Worm (Caenorhabditis elegans) whole organism, L3 larva: ENCODE results near the gene ltah-1.1.

ENCODE experiments used
- R02D3.7 ChIP-seq: fragments of 150-350 bp; optimal IDR thresholded peaks from 2 replicates; lab custom pipeline; 2014; ENCODE audit warnings: missing biosample characterization, missing genetic modification characterization
- ama-1 ChIP-seq: fragments of 150-350 bp; optimal IDR thresholded peaks from 2 replicates; lab custom pipeline; 2018
- elt-2 ChIP-seq: sonication (generic microtip); optimal IDR thresholded peaks from 2 replicates; lab custom pipeline; 2016; ENCODE audit warnings: missing genetic modification reagents, mild to moderate bottlenecking, missing genetic modification characterization, missing compliant biosample characterization
- fkh-10 ChIP-seq: sonication (generic microtip); optimal IDR thresholded peaks from 2 replicates; lab custom pipeline; 2017; ENCODE audit warnings: missing biosample characterization, missing genetic modification reagents, missing genetic modification characterization
- fos-1 ChIP-seq: fragments of 150-350 bp; optimal IDR thresholded peaks from 2 replicates; lab custom pipeline; 2014; ENCODE audit warnings: missing biosample characterization, missing genetic modification characterization
- jun-1 ChIP-seq: fragments of 150-350 bp; optimal IDR thresholded peaks from 2 replicates; lab custom pipeline; 2014; ENCODE audit warnings: missing biosample characterization, missing genetic modification reagents, missing genetic modification characterization
- lin-39 ChIP-seq: fragments of 150-350 bp; optimal IDR thresholded peaks from 2 replicates; lab custom pipeline; 2018; ENCODE audit warnings: missing biosample characterization, missing genetic modification reagents, missing genetic modification characterization
- nhr-11 ChIP-seq: fragments of 150-350 bp; optimal IDR thresholded peaks from 2 replicates; lab custom pipeline; 2014; ENCODE audit warnings: missing biosample characterization, missing genetic modification characterization
- nhr-23 ChIP-seq: fragments of 150-350 bp; optimal IDR thresholded peaks from 2 replicates; lab custom pipeline; 2014; ENCODE audit warnings: missing biosample characterization, missing genetic modification reagents, missing genetic modification characterization
- nhr-43 ChIP-seq: sonication (generic microtip); optimal IDR thresholded peaks from 2 replicates; lab custom pipeline; 2016; ENCODE audit warnings: mild to moderate bottlenecking, missing genetic modification characterization, missing compliant biosample characterization; ENCODE audit not compliant: poor library complexity, severe bottlenecking
- sea-2 ChIP-seq: fragments of 150-350 bp; sonication (generic microtip); optimal IDR thresholded peaks from 4 replicates; lab custom pipeline; 2014; ENCODE audit warnings: missing biosample characterization, missing genetic modification reagents, missing genetic modification characterization
- unc-39 ChIP-seq: sonication (generic microtip); optimal IDR thresholded peaks from 4 replicates; lab custom pipeline; 2017; ENCODE audit warnings: missing biosample characterization, missing genetic modification characterization
- ztf-11 ChIP-seq: fragments of 150-350 bp; optimal IDR thresholded peaks from 2 replicates; lab custom pipeline; 2014; ENCODE audit warnings: missing biosample characterization, missing genetic modification characterization
- ztf-4 ChIP-seq: fragments of 150-350 bp; optimal IDR thresholded peaks from 2 replicates; lab custom pipeline; 2014; ENCODE audit warnings: missing biosample characterization, missing genetic modification characterization

DNA sequence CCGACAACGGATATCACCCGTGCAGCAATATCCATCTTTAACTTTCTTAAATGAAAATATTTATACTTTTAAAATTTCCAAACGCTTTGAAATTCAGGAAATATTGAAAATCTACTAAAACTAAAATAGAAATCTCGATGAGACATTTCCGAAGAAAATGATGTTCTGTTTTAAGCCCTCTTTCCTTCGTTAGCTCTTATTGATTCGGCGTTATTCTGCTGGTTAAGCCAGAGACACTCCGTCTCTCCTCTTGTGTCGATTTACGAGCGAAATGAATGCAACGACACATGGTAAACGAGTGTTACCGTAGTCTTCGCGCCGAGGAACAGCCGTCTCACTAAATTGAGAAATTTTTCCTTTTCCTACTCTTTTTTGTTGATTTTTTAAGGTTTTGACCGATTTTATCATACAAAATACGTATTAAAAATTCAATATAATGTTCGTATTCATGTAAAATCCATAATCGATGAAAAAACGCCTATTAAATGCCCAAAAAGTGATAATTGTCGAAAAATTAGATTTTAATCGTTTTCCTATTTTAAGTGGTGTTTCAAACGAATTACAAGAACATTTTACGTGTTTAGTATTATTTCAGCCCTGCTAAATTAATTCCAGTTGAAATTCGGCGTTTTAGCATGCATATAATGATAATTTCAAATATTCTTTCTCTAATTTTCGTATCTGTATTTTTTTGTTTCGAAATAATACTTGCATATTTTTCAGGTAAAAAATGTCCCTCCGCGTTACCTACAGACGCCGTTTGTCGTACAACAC is 11.0 kb upstream of the ltah-1.1 start, which contains the start of the genes ppm-1.H and rpl-34:
- TF ChIP-seq ama-1 (lab: Kevin White, UChicago): no peak
- TF ChIP-seq lin-39 (tag; lab: Kevin White, UChicago): peak; percentile 85
- no peak for TF ChIP-seq ztf-11 (tag; lab: Kevin White, UChicago)
- TF ChIP-seq R02D3.7 (tag; lab: Kevin White, UChicago): peak; percentile 88
- TF ChIP-seq fkh-10 (GFP tag; lab: Kevin White, UChicago): no peak
- TF ChIP-seq nhr-23 (tag; lab: Kevin White, UChicago): peak; percentile 27
- TF ChIP-seq elt-2 (tag; lab: Kevin White, UChicago): no peak
- TF ChIP-seq ztf-4 (tag; lab: Kevin White, UChicago): no peak
- no peak for TF ChIP-seq sea-2 (GFP tag; lab: Kevin White, UChicago)
- TF ChIP-seq unc-39: no peak
- no peak for TF ChIP-seq nhr-11 (tag; lab: Kevin White, UChicago)
- TF ChIP-seq fos-1 (tag; lab: Kevin White, UChicago): no peak
- TF ChIP-seq jun-1 (tag; lab: Kevin White, UChicago): no peak
- no peak for TF ChIP-seq nhr-43
